Worm (Caenorhabditis elegans) whole organism, young adult: Measurements from ENCODE around the gene rab-6.1.

Source experiments
- B0336.3 ChIP-seq: fragments of 200-800 bp; sonication (Bioruptor generic); IDR thresholded peaks from 2 replicates; pipeline ENCODE4 v1.3.6; 2022; ENCODE audit warnings: missing genetic modification characterization, missing compliant biosample characterization
- C06A6.2 ChIP-seq: fragments of 200-800 bp; sonication (Bioruptor generic); conservative IDR thresholded peaks from 2 replicates; pipeline ENCODE4 v1.3.6; 2022; ENCODE audit warnings: missing genetic modification characterization, missing compliant biosample characterization
- D2030.7 ChIP-seq: fragments of 200-800 bp; sonication (Bioruptor generic); IDR thresholded peaks from 2 replicates; pipeline ENCODE4 v1.3.6; 2022; ENCODE audit warnings: missing genetic modification reagents, missing genetic modification characterization, missing compliant biosample characterization
- F22D6.2 ChIP-seq: sonication (generic microtip); optimal IDR thresholded peaks from 2 replicates; lab custom pipeline; 2016; ENCODE audit warnings: mild to moderate bottlenecking, missing genetic modification characterization, missing compliant biosample characterization
- F49E8.2 ChIP-seq: sonication (generic microtip); optimal IDR thresholded peaks from 3 replicates; lab custom pipeline; 2017; ENCODE audit warnings: missing genetic modification characterization, mild to moderate bottlenecking, missing compliant biosample characterization, antibody characterized with exemption, moderate library complexity; ENCODE audit not compliant: insufficient read depth
- F52B5.7 ChIP-seq: sonication (generic microtip); optimal IDR thresholded peaks from 2 replicates; lab custom pipeline; 2016; ENCODE audit warnings: mild to moderate bottlenecking, missing genetic modification characterization, missing compliant biosample characterization
- F57C9.4 ChIP-seq: sonication (generic microtip); optimal IDR thresholded peaks from 2 replicates; lab custom pipeline; 2017; ENCODE audit warnings: mild to moderate bottlenecking, missing genetic modification characterization, missing compliant biosample characterization
- K11D2.4 ChIP-seq: fragments of 200-800 bp; sonication (Bioruptor generic); IDR thresholded peaks from 2 replicates; pipeline ENCODE4 v1.3.6; 2022; ENCODE audit warnings: missing genetic modification reagents, missing genetic modification characterization, missing compliant biosample characterization
- K12H6.12 ChIP-seq: fragments of 200-800 bp; sonication (Bioruptor generic); optimal IDR thresholded peaks from 2 replicates; lab custom pipeline; 2018; ENCODE audit warnings: mild to moderate bottlenecking, missing genetic modification characterization, missing compliant biosample characterization
- T26A5.8 ChIP-seq: sonication (generic microtip); optimal IDR thresholded peaks from 2 replicates; lab custom pipeline; 2016; ENCODE audit warnings: missing genetic modification characterization, missing compliant biosample characterization
- Y79H2A.3 ChIP-seq: fragments of 200-800 bp; sonication (Bioruptor generic); conservative IDR thresholded peaks from 2 replicates; pipeline ENCODE4 v1.3.6; 2022; ENCODE audit warnings: missing genetic modification reagents, missing genetic modification characterization, missing compliant biosample characterization
- Y95B8A.8 ChIP-seq: fragments of 200-800 bp; sonication (Bioruptor generic); IDR thresholded peaks from 2 replicates; pipeline ENCODE4 v1.3.6; 2022; ENCODE audit warnings: missing genetic modification reagents, missing genetic modification characterization, missing compliant biosample characterization
- akir-1 ChIP-seq: fragments of 200-800 bp; sonication (Bioruptor generic); optimal IDR thresholded peaks from 2 replicates; lab custom pipeline; 2018; ENCODE audit warnings: mild to moderate bottlenecking, missing genetic modification characterization, moderate library complexity, missing compliant biosample characterization
- ama-1 ChIP-seq, 3 experiments: fragments of 150-350 bp in 1 of 3; sonication (generic microtip) in 2 of 3; optimal IDR thresholded peaks; 2 replicates each; lab custom pipeline; 2014 to 2018; ENCODE audit warnings: missing biosample characterization in 2 of 3, missing genetic modification characterization in 2 of 3, missing genetic modification reagents in 2 of 3
- athp-1 ChIP-seq: sonication (generic microtip); optimal IDR thresholded peaks from 2 replicates; lab custom pipeline; 2017; ENCODE audit warnings: mild to moderate bottlenecking, missing genetic modification characterization, missing compliant biosample characterization
- bed-2 ChIP-seq: fragments of 200-800 bp; sonication (Bioruptor generic); IDR thresholded peaks from 2 replicates; pipeline ENCODE4 v1.3.6; 2022; ENCODE audit warnings: missing genetic modification reagents, missing genetic modification characterization, missing compliant biosample characterization
- cebp-2 ChIP-seq: fragments of 200-800 bp; sonication (Bioruptor generic); IDR thresholded peaks from 2 replicates; pipeline ENCODE4 v1.3.6; 2022; ENCODE audit warnings: missing genetic modification characterization, missing compliant biosample characterization
- ceh-40 ChIP-seq: fragments of 200-800 bp; sonication (Bioruptor generic); IDR thresholded peaks from 2 replicates; pipeline ENCODE4 v1.3.6; 2022; ENCODE audit warnings: missing genetic modification characterization, missing compliant biosample characterization
- ceh-79 ChIP-seq: sonication (generic microtip); optimal IDR thresholded peaks from 2 replicates; lab custom pipeline; 2017; ENCODE audit warnings: mild to moderate bottlenecking, missing genetic modification characterization, missing compliant biosample characterization
- ceh-91 ChIP-seq: fragments of 200-800 bp; sonication (Bioruptor generic); IDR thresholded peaks from 2 replicates; pipeline ENCODE4 v1.3.6; 2022; ENCODE audit warnings: missing genetic modification reagents, missing genetic modification characterization, missing compliant biosample characterization
- chd-7 ChIP-seq: sonication (generic microtip); optimal IDR thresholded peaks from 2 replicates; lab custom pipeline; 2016; ENCODE audit warnings: mild to moderate bottlenecking, missing genetic modification characterization, moderate library complexity, missing compliant biosample characterization
- dpff-1 ChIP-seq: sonication (generic microtip); optimal IDR thresholded peaks from 2 replicates; lab custom pipeline; 2017; ENCODE audit warnings: mild to moderate bottlenecking, missing genetic modification characterization, missing compliant biosample characterization
- egl-18 ChIP-seq: fragments of 200-800 bp; sonication (Bioruptor generic); IDR thresholded peaks from 2 replicates; pipeline ENCODE4 v1.3.6; 2022; ENCODE audit warnings: missing genetic modification reagents, missing genetic modification characterization, missing compliant biosample characterization
- egrh-3 ChIP-seq: fragments of 200-800 bp; sonication (Bioruptor generic); IDR thresholded peaks from 2 replicates; pipeline ENCODE4 v1.3.6; 2022; ENCODE audit warnings: missing genetic modification reagents, missing genetic modification characterization, missing compliant biosample characterization
- ekl-4 ChIP-seq: fragments of 200-800 bp; sonication (Bioruptor generic); IDR thresholded peaks from 2 replicates; pipeline ENCODE4 v1.3.6; 2022; ENCODE audit warnings: missing genetic modification reagents, missing genetic modification characterization, missing compliant biosample characterization
- hmg-20 ChIP-seq: fragments of 200-800 bp; sonication (Bioruptor generic); IDR thresholded peaks from 2 replicates; pipeline ENCODE4 v1.3.6; 2022; ENCODE audit warnings: missing genetic modification reagents, missing genetic modification characterization, missing compliant biosample characterization
- hrde-1 ChIP-seq: sonication (generic microtip); optimal IDR thresholded peaks from 2 replicates; lab custom pipeline; 2016; ENCODE audit warnings: missing genetic modification characterization, mild to moderate bottlenecking, missing compliant biosample characterization, moderate library complexity, missing genotype, missing genetic modification reagents, borderline replicate concordance
- hsf-1 ChIP-seq: fragments of 200-800 bp; sonication (Bioruptor generic); IDR thresholded peaks from 2 replicates; pipeline ENCODE4 v1.3.6; 2022; ENCODE audit warnings: missing genetic modification reagents, missing genetic modification characterization, missing compliant biosample characterization
- lin-26 ChIP-seq: fragments of 200-800 bp; sonication (Bioruptor generic); IDR thresholded peaks from 2 replicates; pipeline ENCODE4 v1.3.6; 2022; ENCODE audit warnings: missing genetic modification reagents, missing genetic modification characterization, missing compliant biosample characterization
- lin-40 ChIP-seq: sonication (generic microtip); optimal IDR thresholded peaks from 2 replicates; lab custom pipeline; 2016; ENCODE audit warnings: missing genetic modification characterization, mild to moderate bottlenecking, missing compliant biosample characterization, missing genotype, missing genetic modification reagents
- lir-1 ChIP-seq: fragments of 200-800 bp; sonication (Bioruptor generic); conservative IDR thresholded peaks from 2 replicates; pipeline ENCODE4 v1.3.6; 2022; ENCODE audit warnings: missing genetic modification reagents, missing genetic modification characterization, missing compliant biosample characterization
- madf-10 ChIP-seq: sonication (generic microtip); optimal IDR thresholded peaks from 2 replicates; lab custom pipeline; 2016; ENCODE audit warnings: mild to moderate bottlenecking, missing genetic modification characterization, missing compliant biosample characterization
- madf-6 ChIP-seq: fragments of 200-800 bp; sonication (Bioruptor generic); IDR thresholded peaks from 2 replicates; pipeline ENCODE4 v1.3.6; 2022; ENCODE audit warnings: missing genetic modification reagents, missing genetic modification characterization, missing compliant biosample characterization
- madf-8 ChIP-seq: fragments of 200-800 bp; sonication (Bioruptor generic); conservative IDR thresholded peaks from 2 replicates; pipeline ENCODE4 v1.3.6; 2022; ENCODE audit warnings: missing genetic modification reagents, missing genetic modification characterization, missing compliant biosample characterization
- mcd-1 ChIP-seq: fragments of 200-800 bp; sonication (Bioruptor generic); IDR thresholded peaks from 2 replicates; pipeline ENCODE4 v1.3.6; 2022; ENCODE audit warnings: missing genetic modification reagents, missing genetic modification characterization, missing compliant biosample characterization
- mxl-1 ChIP-seq: sonication (generic microtip); optimal IDR thresholded peaks from 2 replicates; lab custom pipeline; 2016; ENCODE audit warnings: missing genetic modification characterization, missing compliant biosample characterization
- nfyb-1 ChIP-seq: fragments of 200-800 bp; sonication (Bioruptor generic); IDR thresholded peaks from 2 replicates; pipeline ENCODE4 v1.3.6; 2022; ENCODE audit warnings: missing genetic modification reagents, missing genetic modification characterization, missing compliant biosample characterization
- nhr-80 ChIP-seq: sonication (generic microtip); optimal IDR thresholded peaks from 2 replicates; lab custom pipeline; 2016; ENCODE audit warnings: missing genetic modification characterization, missing compliant biosample characterization
- pbrm-1 ChIP-seq: fragments of 200-800 bp; sonication (Bioruptor generic); IDR thresholded peaks from 2 replicates; pipeline ENCODE4 v1.3.6; 2022; ENCODE audit warnings: missing genetic modification reagents, missing genetic modification characterization, missing compliant biosample characterization
- rcor-1 ChIP-seq: fragments of 200-800 bp; sonication (Bioruptor generic); IDR thresholded peaks from 2 replicates; pipeline ENCODE4 v1.3.6; 2022; ENCODE audit warnings: missing genetic modification reagents, missing genetic modification characterization, missing compliant biosample characterization
- repo-1 ChIP-seq: sonication (generic microtip); optimal IDR thresholded peaks from 2 replicates; lab custom pipeline; 2017; ENCODE audit warnings: mild to moderate bottlenecking, missing genetic modification characterization, missing compliant biosample characterization
- sdz-38 ChIP-seq: sonication (generic microtip); optimal IDR thresholded peaks from 2 replicates; lab custom pipeline; 2016; ENCODE audit warnings: missing genotype, missing genetic modification characterization, missing compliant biosample characterization
- snpc-4 ChIP-seq, 5 experiments: fragments of 150-350 bp in 1 of 5; sonication (generic microtip) in 4 of 5; optimal IDR thresholded peaks; 2 replicates each; lab custom pipeline; 2014 to 2018; ENCODE audit warnings: missing genetic modification characterization in 5 of 5, missing biosample characterization in 3 of 5, antibody characterized with exemption in 2 of 5, mild to moderate bottlenecking in 2 of 5, missing compliant biosample characterization in 2 of 5, missing genotype in 2 of 5, moderate library complexity in 2 of 5, missing genetic modification reagents in 1 of 5
- unc-130 ChIP-seq: sonication (generic microtip); optimal IDR thresholded peaks from 2 replicates; lab custom pipeline; 2016; ENCODE audit warnings: missing genetic modification reagents, missing genetic modification characterization, missing compliant biosample characterization
- unc-62 ChIP-seq: fragments of 150-350 bp; optimal IDR thresholded peaks from 2 replicates; lab custom pipeline; 2014; ENCODE audit warnings: missing biosample characterization, missing genetic modification reagents, missing genetic modification characterization
- xnd-1 ChIP-seq: sonication (generic microtip); optimal IDR thresholded peaks from 2 replicates; lab custom pipeline; 2016; ENCODE audit warnings: missing genotype, missing genetic modification reagents, missing genetic modification characterization, missing compliant biosample characterization
- ztf-26 ChIP-seq: sonication (generic microtip); optimal IDR thresholded peaks from 2 replicates; lab custom pipeline; 2017; ENCODE audit warnings: missing genetic modification characterization, missing compliant biosample characterization
- ztf-3 ChIP-seq: fragments of 200-800 bp; sonication (Bioruptor generic); optimal IDR thresholded peaks from 2 replicates; lab custom pipeline; 2018; ENCODE audit warnings: mild to moderate bottlenecking, missing genetic modification characterization, missing compliant biosample characterization

The rab-6.1 gene

ce11 chrIII:9051119-9051597 is 45.4 kb upstream of the rab-6.1 start:
- TF ChIP-seq rcor-1 (GFP tag; lab: Robert Waterston, UW) (0 out of 2 replicates have a peak, but pooled peaks have one; percentile 34), mxl-1 (tag; lab: Kevin White, UChicago) (no peak), snpc-4 (GFP tag; optimal IDR thresholded peaks at IDR 0.05; lab: Kevin White, UChicago) (no peak), snpc-4 (tag; optimal IDR thresholded peaks at IDR 0.05; lab: Kevin White, UChicago) (peak in 2 of 4 experiments; percentile 23 to 46), madf-8 (GFP tag; lab: Robert Waterston, UW) (no peak), F22D6.2 (no peak), hmg-20 (no peak), lir-1 (GFP tag; lab: Robert Waterston, UW) (peak; percentile 44), ztf-3 (GFP tag; lab: Kevin White, UChicago) (no peak), F49E8.2 (tag; lab: Kevin White, UChicago) (no peak), sdz-38 (tag; lab: Kevin White, UChicago) (no peak), F57C9.4 (tag; lab: Kevin White, UChicago) (peak; percentile 37), Y79H2A.3 (GFP tag; lab: Robert Waterston, UW) (peak; percentile 72; the same call in 1 of the 2 replicates), chd-7 (tag; lab: Kevin White, UChicago) (peak; percentile 70), K12H6.12 (tag; lab: Kevin White, UChicago) (peak; percentile 63), mcd-1 (GFP tag; lab: Robert Waterston, UW) (peak; percentile 40; the same call in 1 of the 2 replicates), ceh-40 (GFP tag; lab: Robert Waterston, UW) (peak; percentile 42; the same call in 1 of the 2 replicates), D2030.7 (GFP tag; lab: Robert Waterston, UW) (no peak), ceh-91 (GFP tag; lab: Robert Waterston, UW) (no peak), K11D2.4 (GFP tag; lab: Robert Waterston, UW) (peak; percentile 49), hrde-1 (tag; lab: Kevin White, UChicago) (no peak), bed-2 (no peak), madf-10 (peak; percentile 70), hsf-1 (GFP tag; lab: Robert Waterston, UW) (peak; percentile 79), lin-40 (tag; lab: Kevin White, UChicago) (peak; percentile 67), B0336.3 (peak; percentile 63; the same call in 1 of the 2 replicates), cebp-2 (no peak), xnd-1 (tag; lab: Kevin White, UChicago) (no peak), athp-1 (no peak), dpff-1 (tag; lab: Kevin White, UChicago) (peak; percentile 82), unc-62 (GFP tag; lab: Kevin White, UChicago) (peak; percentile 61), C06A6.2 (peak; percentile 41; the same call in 1 of the 2 replicates), T26A5.8 (tag; lab: Kevin White, UChicago) (peak; percentile 3), akir-1 (peak; percentile 20), ama-1 (optimal IDR thresholded peaks at IDR 0.05; lab: Kevin White, UChicago) (peak; percentile 98), ama-1 (GFP tag; optimal IDR thresholded peaks at IDR 0.05; lab: Kevin White, UChicago) (peak in 1 of 2 experiments; percentile 80), madf-6 (peak; percentile 43; the same call in 1 of the 2 replicates), nfyb-1 (GFP tag; lab: Robert Waterston, UW) (peak; percentile 90), pbrm-1 (GFP tag; lab: Robert Waterston, UW) (peak; percentile 63; the same call in 1 of the 2 replicates), F52B5.7 (tag; lab: Kevin White, UChicago) (no peak), Y95B8A.8 (GFP tag; lab: Robert Waterston, UW) (peak; percentile 59), ekl-4 (GFP tag; lab: Robert Waterston, UW) (peak; percentile 59; the same call in 1 of the 2 replicates), repo-1 (tag; lab: Kevin White, UChicago) (peak; percentile 80), ztf-26 (tag; lab: Kevin White, UChicago) (peak; percentile 87), nhr-80 (tag; lab: Kevin White, UChicago) (peak; percentile 84), ceh-79 (tag; lab: Kevin White, UChicago) (no peak), unc-130 (GFP tag; lab: Kevin White, UChicago) (no peak), egl-18 (GFP tag; lab: Robert Waterston, UW) (no peak), egrh-3 (GFP tag; lab: Robert Waterston, UW) (no peak), lin-26 (GFP tag; lab: Robert Waterston, UW) (no peak; the same call in 1 of the 2 replicates)
